Worm (Caenorhabditis elegans) whole organism, early embryonic: ENCODE results near the gene spe-43.

Experiments
- B0310.2 ChIP-seq: sonication (generic microtip); optimal IDR thresholded peaks from 2 replicates; lab custom pipeline; 2016; ENCODE audit warnings: mild to moderate bottlenecking, missing genetic modification characterization, missing compliant biosample characterization
- ama-1 ChIP-seq: fragments of 150-350 bp; optimal IDR thresholded peaks from 2 replicates; lab custom pipeline; 2014
- ceh-36 ChIP-seq: sonication (generic microtip); optimal IDR thresholded peaks from 2 replicates; lab custom pipeline; 2016; ENCODE audit warnings: missing genetic modification characterization, inconsistent platforms, missing compliant biosample characterization
- ets-7 ChIP-seq: sonication (generic microtip); optimal IDR thresholded peaks from 2 replicates; lab custom pipeline; 2016; ENCODE audit warnings: missing genotype, missing genetic modification characterization, missing compliant biosample characterization
- flt-1 ChIP-seq: fragments of 200-800 bp; sonication (Bioruptor generic); IDR thresholded peaks from 2 replicates; pipeline ENCODE4 v1.3.6; 2022; ENCODE audit warnings: missing genetic modification characterization, missing compliant biosample characterization
- pes-1 ChIP-seq: fragments of 200-800 bp; sonication (Bioruptor generic); IDR thresholded peaks from 2 replicates; pipeline ENCODE4 v1.3.6; 2022; ENCODE audit warnings: missing genetic modification reagents, missing genetic modification characterization, missing compliant biosample characterization

ce11 chrIV:13167534-13167933 is 25.4 kb upstream of the spe-43 start:
- TF ChIP-seq ama-1 (lab: Kevin White, UChicago) (no peak), B0310.2 (no peak), flt-1 (GFP tag; lab: Robert Waterston, UW) (no peak), ets-7 (tag; lab: Kevin White, UChicago) (no peak), pes-1 (no peak), ceh-36 (tag; lab: Kevin White, UChicago) (no peak)
